Worm (Caenorhabditis elegans) whole organism, L3 larva: ENCODE data around the gene R11G11.16.

Experiments used
- ama-1 ChIP-seq: fragments of 150-350 bp; optimal IDR thresholded peaks from 2 replicates; lab custom pipeline; 2018
- ceh-28 ChIP-seq: fragments of 150-350 bp; optimal IDR thresholded peaks from 2 replicates; lab custom pipeline; 2014; ENCODE audit warnings: missing biosample characterization, missing genetic modification reagents, missing genetic modification characterization
- jun-1 ChIP-seq: fragments of 150-350 bp; optimal IDR thresholded peaks from 2 replicates; lab custom pipeline; 2014; ENCODE audit warnings: missing biosample characterization, missing genetic modification reagents, missing genetic modification characterization
- mdl-1 ChIP-seq: fragments of 150-350 bp; optimal IDR thresholded peaks from 2 replicates; lab custom pipeline; 2014; ENCODE audit warnings: missing biosample characterization, missing genetic modification characterization
- mml-1 ChIP-seq: fragments of 150-350 bp; sonication (generic microtip); optimal IDR thresholded peaks from 3 replicates; lab custom pipeline; 2014; ENCODE audit warnings: missing biosample characterization, missing genetic modification characterization
- nfya-1 ChIP-seq: sonication (generic microtip); optimal IDR thresholded peaks from 2 replicates; lab custom pipeline; 2017; ENCODE audit warnings: missing genetic modification characterization, mild to moderate bottlenecking, missing compliant biosample characterization, antibody characterized with exemption, moderate library complexity; ENCODE audit not compliant: insufficient read depth
- nhr-76 ChIP-seq: fragments of 150-350 bp; sonication (generic microtip); optimal IDR thresholded peaks from 5 replicates; lab custom pipeline; 2014; ENCODE audit warnings: missing biosample characterization, missing genetic modification characterization
- pha-4 ChIP-seq: fragments of 150-350 bp; optimal IDR thresholded peaks from 2 replicates; lab custom pipeline; 2014; ENCODE audit warnings: missing biosample characterization, missing genetic modification reagents, missing genetic modification characterization
- snpc-4 ChIP-seq: fragments of 150-350 bp; optimal IDR thresholded peaks from 2 replicates; lab custom pipeline; 2014; ENCODE audit warnings: missing biosample characterization, missing genetic modification characterization
- unc-62 ChIP-seq: fragments of 150-350 bp; sonication (generic microtip); optimal IDR thresholded peaks from 4 replicates; lab custom pipeline; 2014; ENCODE audit warnings: missing biosample characterization, missing genetic modification reagents, missing genetic modification characterization
- ztf-11 ChIP-seq: fragments of 150-350 bp; optimal IDR thresholded peaks from 2 replicates; lab custom pipeline; 2014; ENCODE audit warnings: missing biosample characterization, missing genetic modification characterization

DNA sequence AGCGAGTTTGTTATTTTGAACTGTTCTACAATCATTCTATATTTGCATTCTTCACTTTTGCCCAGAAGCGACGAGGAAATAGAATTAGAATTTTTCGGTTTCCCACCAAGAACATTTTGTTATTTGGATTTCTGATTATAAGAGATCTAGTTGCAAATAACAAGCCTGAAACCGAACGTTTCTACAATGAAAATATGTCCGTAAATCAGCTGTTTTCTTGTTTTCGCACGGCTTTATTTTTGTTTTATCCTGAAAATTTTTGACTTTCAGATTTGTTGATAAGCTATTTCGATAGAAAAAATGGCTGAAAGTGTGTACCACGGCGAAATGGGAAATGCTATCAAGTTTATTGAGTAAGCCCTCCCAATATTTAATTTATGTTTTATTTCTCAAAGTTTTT lies 2.7 kb upstream of the R11G11.16 start, which contains the start of gene srw-108:
- TF ChIP-seq ceh-28 (tag; lab: Kevin White, UChicago) (no peak), pha-4 (tag; lab: Kevin White, UChicago) (no peak), nfya-1 (tag; lab: Kevin White, UChicago) (no peak), ztf-11 (tag; lab: Kevin White, UChicago) (no peak), unc-62 (no peak), ama-1 (lab: Kevin White, UChicago) (no peak), mml-1 (no peak), jun-1 (no peak), nhr-76 (tag; lab: Kevin White, UChicago) (no peak), snpc-4 (tag; lab: Kevin White, UChicago) (no peak), mdl-1 (no peak)
